Fruit fly (Drosophila melanogaster): ENCODE results near the gene ND-ACP.

DNA sequence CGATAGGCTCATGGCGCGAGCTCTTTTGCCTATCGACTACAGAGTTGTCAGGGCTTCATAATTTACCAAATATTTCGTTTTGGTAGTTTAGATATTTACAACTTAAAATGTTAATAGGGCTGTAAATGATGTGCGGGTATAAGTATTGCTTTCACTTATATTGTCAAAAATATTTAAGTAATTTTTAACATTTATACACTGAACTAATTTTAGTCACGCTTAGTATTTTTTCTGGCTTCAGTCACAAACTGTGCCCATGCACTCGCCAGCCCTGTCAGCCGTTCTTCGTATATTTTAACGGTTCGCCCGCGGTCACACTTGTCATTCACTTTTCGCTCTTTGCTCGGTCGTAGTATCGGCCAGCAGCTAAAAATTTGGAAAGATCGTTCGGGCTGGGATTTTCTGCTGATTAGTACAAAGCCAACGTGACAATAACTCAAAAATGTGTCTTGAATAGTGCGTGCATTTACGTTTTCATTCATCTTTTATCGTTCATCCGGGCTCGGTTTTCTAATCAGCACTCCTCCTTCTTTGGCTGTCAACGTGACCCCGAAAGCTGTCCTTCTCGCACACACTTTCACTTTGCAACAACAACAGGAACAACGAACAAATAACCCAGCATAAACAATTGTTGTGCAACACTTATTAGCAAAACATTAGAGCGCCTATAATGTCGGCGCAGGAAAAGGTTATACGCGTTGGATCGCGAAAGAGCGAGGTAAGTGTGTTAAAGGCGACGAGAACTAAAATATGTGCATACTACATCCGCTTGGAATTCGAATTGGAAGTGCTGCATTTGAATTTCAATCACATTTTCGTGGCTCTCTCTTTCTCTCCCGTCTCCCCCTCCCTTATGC, 5.0 kb downstream of the ND-ACP start, which contains the start of the genes Hmbs and CG2211:
- TF ChIP-seq CTCF (optimal IDR thresholded peaks at IDR 0.05) (peak in 1 of 2 experiments; percentile 10), CG8478 (optimal IDR thresholded peaks at IDR 0.05) (no peak)
